Worm (Caenorhabditis elegans) whole organism, young adult: ENCODE measurements around the gene Y37E11AL.9.

ENCODE experiments used
- atf-7 ChIP-seq: sonication (generic microtip); optimal IDR thresholded peaks from 2 replicates; lab custom pipeline; 2017; ENCODE audit warnings: mild to moderate bottlenecking, missing genetic modification characterization, missing compliant biosample characterization
- hmg-20 ChIP-seq: fragments of 200-800 bp; sonication (Bioruptor generic); IDR thresholded peaks from 2 replicates; pipeline ENCODE4 v1.3.6; 2022; ENCODE audit warnings: missing genetic modification reagents, missing genetic modification characterization, missing compliant biosample characterization
- lin-40 ChIP-seq: sonication (generic microtip); optimal IDR thresholded peaks from 2 replicates; lab custom pipeline; 2016; ENCODE audit warnings: missing genetic modification characterization, mild to moderate bottlenecking, missing compliant biosample characterization, missing genotype, missing genetic modification reagents
- madf-3 ChIP-seq: fragments of 200-800 bp; sonication (Bioruptor generic); IDR thresholded peaks from 2 replicates; pipeline ENCODE4 v1.3.6; 2022; ENCODE audit warnings: missing genetic modification reagents, missing genetic modification characterization, missing compliant biosample characterization
- somi-1 ChIP-seq: fragments of 200-800 bp; sonication (Bioruptor generic); optimal IDR thresholded peaks from 2 replicates; lab custom pipeline; 2018; ENCODE audit warnings: mild to moderate bottlenecking, missing genetic modification characterization, missing compliant biosample characterization
- ztf-26 ChIP-seq: sonication (generic microtip); optimal IDR thresholded peaks from 2 replicates; lab custom pipeline; 2017; ENCODE audit warnings: missing genetic modification characterization, missing compliant biosample characterization

Y37E11AL.9 gene

DNA sequence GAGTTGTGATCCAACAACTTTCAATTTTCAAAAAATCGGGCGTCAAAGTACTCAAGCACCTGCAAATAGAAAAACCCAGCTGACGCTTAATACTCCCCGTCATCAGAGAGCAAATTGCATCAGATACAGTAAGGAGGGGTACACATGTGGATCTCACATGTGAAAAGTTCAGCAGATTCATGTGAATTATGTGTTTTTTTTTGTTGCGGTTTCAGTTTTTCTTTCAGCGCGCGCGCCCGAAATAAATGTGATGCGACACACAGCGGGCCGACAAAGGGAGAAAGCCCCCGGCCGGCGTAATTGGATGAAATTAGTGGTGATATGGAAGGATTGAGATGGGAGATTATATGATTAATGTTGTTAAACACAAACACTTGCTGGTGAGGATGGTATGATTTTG lies 48.2 kb downstream of the Y37E11AL.9 start:
- TF ChIP-seq lin-40 (peak; percentile 11), somi-1 (GFP tag; lab: Kevin White, UChicago) (peak; percentile 3), hmg-20 (GFP tag; lab: Robert Waterston, UW) (no peak), atf-7 (tag; lab: Kevin White, UChicago) (no peak), madf-3 (GFP tag; lab: Robert Waterston, UW) (no peak), ztf-26 (tag; lab: Kevin White, UChicago) (peak; percentile 52)
